Comparison of ENCODE assay signal across 1 fruit fly cellular context in genomic region chr2L:20390004-20390403, dm6.
TF ChIP-seq lines count a peak whose summit lies in the region.

No protein-coding gene starts in this region.

TF ChIP-seq in whole organism, embryonic, 481 proteins besides CTCF, POLR2A, EP300 and RAD21 (continued from another document and continues in another):
- TF ChIP-seq ttk (GFP tag; IDR thresholded peaks at IDR 0.05; lab: Robert Waterston, UW) (no peak), bsh (GFP tag; optimal IDR thresholded peaks at IDR 0.05; lab: Kevin White, UChicago) (no peak), CG3847 (GFP tag; IDR thresholded peaks at IDR 0.05; lab: Robert Waterston, UW) (no peak), fd3F (GFP tag; optimal IDR thresholded peaks at IDR 0.05; lab: Kevin White, UChicago) (no peak), CG4617 (GFP tag; optimal IDR thresholded peaks at IDR 0.05; lab: Kevin White, UChicago; ENCODE audit: borderline replicate concordance) (no peak), CG18476 (GFP tag; optimal IDR thresholded peaks at IDR 0.05; lab: Kevin White, UChicago) (no peak), CG12769 (tag; optimal IDR thresholded peaks at IDR 0.05; lab: Kevin White, UChicago) (peak; percentile 43), tll (GFP tag; optimal IDR thresholded peaks at IDR 0.05; lab: Kevin White, UChicago) (no peak), dysf (GFP tag; IDR thresholded peaks at IDR 0.05; lab: Robert Waterston, UW) (no peak), HmgD (GFP tag; optimal IDR thresholded peaks at IDR 0.05; lab: Kevin White, UChicago) (no peak), Vsx1 (GFP tag; optimal IDR thresholded peaks at IDR 0.05; lab: Kevin White, UChicago) (peak; percentile 7), Nf-YC (tag; optimal IDR thresholded peaks at IDR 0.05; lab: Kevin White, UChicago) (no peak), CG2199 (GFP tag; IDR thresholded peaks at IDR 0.05; lab: Robert Waterston, UW) (no peak), CG1024 (GFP tag; IDR thresholded peaks at IDR 0.05; lab: Robert Waterston, UW) (no peak), hth (optimal IDR thresholded peaks at IDR 0.05; lab: Kevin White, UChicago) (no peak), hkb (optimal IDR thresholded peaks at IDR 0.05; lab: Kevin White, UChicago) (no peak), hkb (GFP tag; IDR thresholded peaks at IDR 0.05; lab: Robert Waterston, UW) (peak; percentile 54), NC2β (GFP tag; optimal IDR thresholded peaks at IDR 0.05; lab: Kevin White, UChicago) (no peak), dpn (GFP tag; optimal IDR thresholded peaks at IDR 0.05; lab: Kevin White, UChicago) (no peak), CG16779 (GFP tag; IDR thresholded peaks at IDR 0.05; lab: Robert Waterston, UW) (no peak), Dll (GFP tag; IDR thresholded peaks at IDR 0.05; lab: Robert Waterston, UW; ENCODE audit: partially characterized antibody) (no peak), CG17328 (GFP tag; IDR thresholded peaks at IDR 0.05; lab: Robert Waterston, UW) (no peak), D19A (tag; optimal IDR thresholded peaks at IDR 0.05; lab: Kevin White, UChicago) (no peak), nmo (GFP tag; optimal IDR thresholded peaks at IDR 0.05; lab: Kevin White, UChicago) (no peak), CG15479 (GFP tag; optimal IDR thresholded peaks at IDR 0.05; lab: Kevin White, UChicago) (no peak), ato (GFP tag; IDR thresholded peaks at IDR 0.05; lab: Robert Waterston, UW; ENCODE audit: partially characterized antibody) (no peak), NfI (GFP tag; optimal IDR thresholded peaks at IDR 0.05; lab: Kevin White, UChicago) (peak; percentile 25), CG6765 (GFP tag; optimal IDR thresholded peaks at IDR 0.05; lab: Kevin White, UChicago) (peak; percentile 18), pho (GFP tag; optimal IDR thresholded peaks at IDR 0.05; lab: Kevin White, UChicago) (no peak), CG7372 (GFP tag; IDR thresholded peaks at IDR 0.05; lab: Robert Waterston, UW) (no peak), Aef1 (GFP tag; IDR thresholded peaks at IDR 0.05; lab: Robert Waterston, UW) (no peak), CG32767 (GFP tag; IDR thresholded peaks at IDR 0.05; lab: Robert Waterston, UW) (no peak), Side (GFP tag; optimal IDR thresholded peaks at IDR 0.05; lab: Kevin White, UChicago) (no peak), sisA (GFP tag; IDR thresholded peaks at IDR 0.05; lab: Robert Waterston, UW) (no peak), CG10462 (GFP tag; optimal IDR thresholded peaks at IDR 0.05; lab: Kevin White, UChicago) (no peak), C15 (GFP tag; IDR thresholded peaks at IDR 0.05; lab: Robert Waterston, UW) (no peak), Myb (GFP tag; optimal IDR thresholded peaks at IDR 0.05; lab: Kevin White, UChicago) (no peak), CG11695 (GFP tag; IDR thresholded peaks at IDR 0.05; lab: Robert Waterston, UW) (peak; percentile 27; the same call in 1 of the 3 replicates), hbn (GFP tag; IDR thresholded peaks at IDR 0.05; lab: Robert Waterston, UW; ENCODE audit: partially characterized antibody) (no peak), sna (GFP tag; IDR thresholded peaks at IDR 0.05; lab: Robert Waterston, UW; ENCODE audit: partially characterized antibody) (no peak), sd (tag; optimal IDR thresholded peaks at IDR 0.05; lab: Kevin White, UChicago) (peak; percentile 52), CG18764 (GFP tag; optimal IDR thresholded peaks at IDR 0.05; lab: Kevin White, UChicago) (no peak), CG6254 (GFP tag; optimal IDR thresholded peaks at IDR 0.05; lab: Kevin White, UChicago) (no peak), CG10321 (GFP tag; IDR thresholded peaks at IDR 0.05; lab: Robert Waterston, UW) (no peak), ap (GFP tag; IDR thresholded peaks at IDR 0.05; lab: Robert Waterston, UW) (no peak), NK7.1 (GFP tag; optimal IDR thresholded peaks at IDR 0.05; lab: Kevin White, UChicago) (no peak), ERR (GFP tag; optimal IDR thresholded peaks at IDR 0.05; lab: Kevin White, UChicago) (no peak), ftz-f1 (GFP tag; optimal IDR thresholded peaks at IDR 0.05; lab: Kevin White, UChicago) (no peak), CG14667 (GFP tag; IDR thresholded peaks at IDR 0.05; lab: Robert Waterston, UW) (no peak), CG3995 (GFP tag; optimal IDR thresholded peaks at IDR 0.05; lab: Kevin White, UChicago) (no peak), hb (GFP tag; IDR thresholded peaks at IDR 0.05; lab: Robert Waterston, UW; ENCODE audit: partially characterized antibody) (no peak), CG8924 (tag; optimal IDR thresholded peaks at IDR 0.05; lab: Kevin White, UChicago) (no peak), Chrac-16 (GFP tag; optimal IDR thresholded peaks at IDR 0.05; lab: Kevin White, UChicago) (no peak), Lpt (GFP tag; optimal IDR thresholded peaks at IDR 0.05; lab: Kevin White, UChicago) (no peak), Antp (GFP tag; optimal IDR thresholded peaks at IDR 0.05; lab: Kevin White, UChicago) (no peak), row (GFP tag; IDR thresholded peaks at IDR 0.05; lab: Robert Waterston, UW) (no peak), CG10431 (GFP tag; optimal IDR thresholded peaks at IDR 0.05; lab: Kevin White, UChicago) (no peak), Deaf1 (tag; optimal IDR thresholded peaks at IDR 0.05; lab: Kevin White, UChicago) (no peak), CG9215 (GFP tag; IDR thresholded peaks at IDR 0.05; lab: Robert Waterston, UW) (no peak), sug (tag; optimal IDR thresholded peaks at IDR 0.05; lab: Kevin White, UChicago) (peak; percentile 32), toy (GFP tag; IDR thresholded peaks at IDR 0.05; lab: Robert Waterston, UW) (no peak), BEAF-32 (GFP tag; optimal IDR thresholded peaks at IDR 0.05; lab: Kevin White, UChicago) (no peak), p53 (GFP tag; optimal IDR thresholded peaks at IDR 0.05; lab: Kevin White, UChicago) (no peak), Kr (GFP tag; optimal IDR thresholded peaks at IDR 0.05; lab: Kevin White, UChicago) (no peak), HHEX (GFP tag; optimal IDR thresholded peaks at IDR 0.05; lab: Kevin White, UChicago) (peak; percentile 30), CG10274 (GFP tag; optimal IDR thresholded peaks at IDR 0.05; lab: Kevin White, UChicago) (no peak), caup (GFP tag; optimal IDR thresholded peaks at IDR 0.05; lab: Kevin White, UChicago; ENCODE audit: severe bottlenecking) (peak; percentile 25), BtbVII (GFP tag; optimal IDR thresholded peaks at IDR 0.05; lab: Kevin White, UChicago) (peak; percentile 42), chinmo (GFP tag; IDR thresholded peaks at IDR 0.05; lab: Robert Waterston, UW; ENCODE audit: partially characterized antibody) (no peak), lab (GFP tag; optimal IDR thresholded peaks at IDR 0.05; lab: Kevin White, UChicago) (peak; percentile 69), Mes4 (GFP tag; optimal IDR thresholded peaks at IDR 0.05; lab: Kevin White, UChicago) (no peak), HLH54F (GFP tag; optimal IDR thresholded peaks at IDR 0.05; lab: Kevin White, UChicago) (no peak), CG34376 (GFP tag; optimal IDR thresholded peaks at IDR 0.05; lab: Kevin White, UChicago) (no peak), Max (GFP tag; optimal IDR thresholded peaks at IDR 0.05; lab: Kevin White, UChicago) (no peak), CG11093 (GFP tag; IDR thresholded peaks at IDR 0.05; lab: Robert Waterston, UW) (no peak), CG13624 (GFP tag; optimal IDR thresholded peaks at IDR 0.05; lab: Kevin White, UChicago) (no peak), pb (GFP tag; optimal IDR thresholded peaks at IDR 0.05; lab: Kevin White, UChicago) (no peak), en (GFP tag; optimal IDR thresholded peaks at IDR 0.05; lab: Kevin White, UChicago) (no peak), Dad (GFP tag; optimal IDR thresholded peaks at IDR 0.05; lab: Kevin White, UChicago) (no peak), wek (GFP tag; optimal IDR thresholded peaks at IDR 0.05; lab: Kevin White, UChicago) (no peak), prd (optimal IDR thresholded peaks at IDR 0.05; lab: Kevin White, UChicago) (no peak), prd (GFP tag; IDR thresholded peaks at IDR 0.05; lab: Robert Waterston, UW) (no peak), dm (GFP tag; optimal IDR thresholded peaks at IDR 0.05; lab: Kevin White, UChicago) (no peak), ssp (GFP tag; IDR thresholded peaks at IDR 0.05; lab: Robert Waterston, UW) (no peak), CG14965 (GFP tag; optimal IDR thresholded peaks at IDR 0.05; lab: Kevin White, UChicago; ENCODE audit: borderline replicate concordance) (no peak), Dp (GFP tag; optimal IDR thresholded peaks at IDR 0.05; lab: Kevin White, UChicago) (no peak), Stat92E (GFP tag; optimal IDR thresholded peaks at IDR 0.05; lab: Kevin White, UChicago) (no peak), CG12071 (GFP tag; optimal IDR thresholded peaks at IDR 0.05; lab: Kevin White, UChicago) (peak; percentile 43), CG4424 (GFP tag; optimal IDR thresholded peaks at IDR 0.05; lab: Kevin White, UChicago) (no peak), CG7786 (GFP tag; optimal IDR thresholded peaks at IDR 0.05; lab: Kevin White, UChicago) (no peak), chif (GFP tag; optimal IDR thresholded peaks at IDR 0.05; lab: Kevin White, UChicago) (no peak), chn (GFP tag; optimal IDR thresholded peaks at IDR 0.05; lab: Kevin White, UChicago) (no peak), Elba2 (GFP tag; optimal IDR thresholded peaks at IDR 0.05; lab: Kevin White, UChicago) (no peak), CG14860 (GFP tag; IDR thresholded peaks at IDR 0.05; lab: Robert Waterston, UW; ENCODE audit: partially characterized antibody) (no peak), lbe (GFP tag; optimal IDR thresholded peaks at IDR 0.05; lab: Kevin White, UChicago) (peak; percentile 13), insv (GFP tag; optimal IDR thresholded peaks at IDR 0.05; lab: Kevin White, UChicago) (no peak), onecut (GFP tag; IDR thresholded peaks at IDR 0.05; lab: Robert Waterston, UW) (no peak), Scr (GFP tag; IDR thresholded peaks at IDR 0.05; lab: Robert Waterston, UW; ENCODE audit: partially characterized antibody) (no peak), ash1 (GFP tag; optimal IDR thresholded peaks at IDR 0.05; lab: Kevin White, UChicago) (no peak), bbx (GFP tag; IDR thresholded peaks at IDR 0.05; lab: Robert Waterston, UW; ENCODE audit: partially characterized antibody) (no peak), CG11696 (GFP tag; IDR thresholded peaks at IDR 0.05; lab: Robert Waterston, UW) (no peak), disco-r (GFP tag; optimal IDR thresholded peaks at IDR 0.05; lab: Kevin White, UChicago) (no peak), CG12942 (GFP tag; optimal IDR thresholded peaks at IDR 0.05; lab: Kevin White, UChicago) (no peak), CG2889 (GFP tag; IDR thresholded peaks at IDR 0.05; lab: Robert Waterston, UW) (no peak), CG6813 (GFP tag; optimal IDR thresholded peaks at IDR 0.05; lab: Kevin White, UChicago) (peak; percentile 29), CG13123 (GFP tag; optimal IDR thresholded peaks at IDR 0.05; lab: Kevin White, UChicago) (no peak), NFAT (GFP tag; IDR thresholded peaks at IDR 0.05; lab: Robert Waterston, UW) (no peak), grn (GFP tag; optimal IDR thresholded peaks at IDR 0.05; lab: Kevin White, UChicago) (no peak), phol (tag; optimal IDR thresholded peaks at IDR 0.05; lab: Kevin White, UChicago) (no peak), CG11560 (tag; IDR thresholded peaks at IDR 0.05; lab: Robert Waterston, UW) (no peak), Hr51 (GFP tag; optimal IDR thresholded peaks at IDR 0.05; lab: Kevin White, UChicago) (peak in 1 of 2 experiments; percentile 34), vnd (GFP tag; IDR thresholded peaks at IDR 0.05; lab: Robert Waterston, UW; ENCODE audit: partially characterized antibody) (no peak), CG10565 (GFP tag; optimal IDR thresholded peaks at IDR 0.05; lab: Kevin White, UChicago) (no peak), B-H2 (GFP tag; optimal IDR thresholded peaks at IDR 0.05; lab: Kevin White, UChicago) (peak; percentile 11), exex (tag; optimal IDR thresholded peaks at IDR 0.05; lab: Kevin White, UChicago) (peak; percentile 43), CG1602 (GFP tag; optimal IDR thresholded peaks at IDR 0.05; lab: Kevin White, UChicago) (no peak), Med (GFP tag; lab: Kevin White, UChicago) (peak; percentile 72), CG7928 (GFP tag; optimal IDR thresholded peaks at IDR 0.05; lab: Kevin White, UChicago) (no peak), Xrp1 (GFP tag; IDR thresholded peaks at IDR 0.05; lab: Robert Waterston, UW) (no peak), slp2 (GFP tag; optimal IDR thresholded peaks at IDR 0.05; lab: Kevin White, UChicago) (no peak), CG17186 (GFP tag; optimal IDR thresholded peaks at IDR 0.05; lab: Kevin White, UChicago) (no peak), CG4707 (GFP tag; optimal IDR thresholded peaks at IDR 0.05; lab: Kevin White, UChicago) (no peak), CG33557 (GFP tag; optimal IDR thresholded peaks at IDR 0.05; lab: Kevin White, UChicago) (no peak), kah (GFP tag; optimal IDR thresholded peaks at IDR 0.05; lab: Kevin White, UChicago) (no peak), CG34422 (GFP tag; IDR thresholded peaks at IDR 0.05; lab: Robert Waterston, UW) (no peak), Hmr (GFP tag; optimal IDR thresholded peaks at IDR 0.05; lab: Kevin White, UChicago) (peak; percentile 36), CG17612 (GFP tag; IDR thresholded peaks at IDR 0.05; lab: Robert Waterston, UW) (no peak), CG5953 (GFP tag; IDR thresholded peaks at IDR 0.05; lab: Robert Waterston, UW) (no peak), unc-4 (GFP tag; IDR thresholded peaks at IDR 0.05; lab: Robert Waterston, UW; ENCODE audit: partially characterized antibody) (no peak), CG13894 (tag; optimal IDR thresholded peaks at IDR 0.05; lab: Kevin White, UChicago) (peak; percentile 23), CG13424 (tag; optimal IDR thresholded peaks at IDR 0.05; lab: Kevin White, UChicago) (peak; percentile 29), Mrtf (GFP tag; IDR thresholded peaks at IDR 0.05; lab: Robert Waterston, UW) (no peak), Ssrp (tag; optimal IDR thresholded peaks at IDR 0.05; lab: Kevin White, UChicago) (no peak), esg (GFP tag; conservative IDR thresholded peaks at IDR 0.05; lab: Robert Waterston, UW) (no peak), CG6683 (GFP tag; optimal IDR thresholded peaks at IDR 0.05; lab: Kevin White, UChicago) (no peak), D19B (GFP tag; optimal IDR thresholded peaks at IDR 0.05; lab: Kevin White, UChicago) (no peak), CG18599 (GFP tag; optimal IDR thresholded peaks at IDR 0.05; lab: Kevin White, UChicago) (no peak), gfzf (GFP tag; optimal IDR thresholded peaks at IDR 0.05; lab: Kevin White, UChicago) (no peak)
